Fruit fly (Drosophila melanogaster): ENCODE results near the gene spn-D.

spn-D gene

DNA sequence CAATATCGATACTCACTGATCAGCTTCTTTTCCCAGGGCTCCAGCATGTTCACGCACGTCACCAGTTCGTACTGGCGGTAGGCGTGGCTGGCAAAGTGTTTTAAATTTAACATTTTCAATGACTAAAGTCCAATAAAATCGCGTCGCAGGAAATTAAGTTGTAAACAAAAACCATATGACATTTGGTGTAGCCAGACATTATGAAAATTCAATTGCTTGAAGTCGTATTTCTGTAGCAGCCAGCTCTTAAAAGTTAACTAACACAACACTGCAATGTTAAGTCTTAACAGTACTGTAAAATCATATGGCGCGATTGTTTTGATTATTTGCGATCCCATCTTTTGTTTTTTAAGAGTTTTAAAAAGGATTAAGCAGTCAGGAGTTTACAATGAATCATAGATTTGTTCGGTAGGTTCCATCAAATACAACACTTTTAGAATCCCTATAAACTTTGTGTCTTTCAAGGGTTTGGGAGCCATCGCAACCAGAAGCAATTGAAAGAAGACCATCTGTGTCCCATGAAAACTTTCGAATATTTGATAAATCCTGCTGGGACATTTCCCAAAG is at the start of gene spn-D, which contains the start of gene CG34293 (continued):
- TF ChIP-seq CG10147 (GFP tag; optimal IDR thresholded peaks at IDR 0.05): no peak
- no peak for TF ChIP-seq Fer1 (GFP tag; optimal IDR thresholded peaks at IDR 0.05)
- TF ChIP-seq Scr (GFP tag; IDR thresholded peaks at IDR 0.05; ENCODE audit: partially characterized antibody): 0 out of 2 replicates have a peak, but pooled peaks have one; percentile 15
- TF ChIP-seq Doc2 (GFP tag; IDR thresholded peaks at IDR 0.05): no peak
- TF ChIP-seq pnt (GFP tag; optimal IDR thresholded peaks at IDR 0.05): no peak
- no peak for TF ChIP-seq NFAT (GFP tag; IDR thresholded peaks at IDR 0.05)
- TF ChIP-seq CG3847 (GFP tag; IDR thresholded peaks at IDR 0.05): no peak
- no peak for TF ChIP-seq CG33213 (GFP tag; optimal IDR thresholded peaks at IDR 0.05)
- peak; percentile 64 for TF ChIP-seq CG13287 (GFP tag; IDR thresholded peaks at IDR 0.05; ENCODE audit: partially characterized antibody)
- TF ChIP-seq dati (GFP tag; IDR thresholded peaks at IDR 0.05): no peak
- TF ChIP-seq Awh (GFP tag; IDR thresholded peaks at IDR 0.05): no peak
- peak; percentile 20 for TF ChIP-seq MESR4 (GFP tag; optimal IDR thresholded peaks at IDR 0.05)
- TF ChIP-seq CG13424 (tag; optimal IDR thresholded peaks at IDR 0.05): no peak
- peak; percentile 39 for TF ChIP-seq CG1603 (tag; optimal IDR thresholded peaks at IDR 0.05)

- TF ChIP-seq otp (GFP tag; IDR thresholded peaks at IDR 0.05): no peak
- TF ChIP-seq Nf-YA (GFP tag; IDR thresholded peaks at IDR 0.05): no peak
- TF ChIP-seq sens (GFP tag): peak; percentile 62
- no peak for TF ChIP-seq insv (GFP tag; optimal IDR thresholded peaks at IDR 0.05)
- no peak for TF ChIP-seq CG4282 (GFP tag; optimal IDR thresholded peaks at IDR 0.05)
- no peak for TF ChIP-seq CG12659 (GFP tag; optimal IDR thresholded peaks at IDR 0.05)
- TF ChIP-seq Optix (GFP tag; IDR thresholded peaks at IDR 0.05): no peak
- peak; percentile 29 for TF ChIP-seq Myb (GFP tag; optimal IDR thresholded peaks at IDR 0.05)
- peak; percentile 79 for TF ChIP-seq Doc3 (GFP tag; IDR thresholded peaks at IDR 0.05; ENCODE audit: partially characterized antibody)
- TF ChIP-seq CG8944 (GFP tag; optimal IDR thresholded peaks at IDR 0.05): no peak
- no peak for TF ChIP-seq maf-S (GFP tag; optimal IDR thresholded peaks at IDR 0.05)
- TF ChIP-seq cad (GFP tag; optimal IDR thresholded peaks at IDR 0.05): no peak
- TF ChIP-seq inv (GFP tag; IDR thresholded peaks at IDR 0.05; ENCODE audit: partially characterized antibody): peak; percentile 70
- TF ChIP-seq CG17328 (GFP tag; IDR thresholded peaks at IDR 0.05): no peak
- TF ChIP-seq MESR4 (GFP tag; optimal IDR thresholded peaks at IDR 0.05): peak; percentile 63
- no peak for TF ChIP-seq CG3163 (GFP tag; optimal IDR thresholded peaks at IDR 0.05)
- TF ChIP-seq amos (GFP tag; IDR thresholded peaks at IDR 0.05; ENCODE audit: partially characterized antibody): peak; percentile 85
- no peak for TF ChIP-seq Sry-β (GFP tag; optimal IDR thresholded peaks at IDR 0.05)
- no peak for TF ChIP-seq CG10147 (GFP tag; optimal IDR thresholded peaks at IDR 0.05)
- TF ChIP-seq da (GFP tag; optimal IDR thresholded peaks at IDR 0.05): no peak
- TF ChIP-seq CG34376 (GFP tag; optimal IDR thresholded peaks at IDR 0.05): no peak
- TF ChIP-seq MBD-R2 (GFP tag; IDR thresholded peaks at IDR 0.05): peak; percentile 97
- TF ChIP-seq Dp (GFP tag; optimal IDR thresholded peaks at IDR 0.05): peak; percentile 32
- TF ChIP-seq mam (GFP tag; optimal IDR thresholded peaks at IDR 0.05): no peak
- no peak for TF ChIP-seq oc (tag; optimal IDR thresholded peaks at IDR 0.05)
- peak; percentile 60 for TF ChIP-seq CG1832 (GFP tag; optimal IDR thresholded peaks at IDR 0.05)
- TF ChIP-seq CG6854 (GFP tag; optimal IDR thresholded peaks at IDR 0.05): no peak
- TF ChIP-seq CG3847 (GFP tag; IDR thresholded peaks at IDR 0.05): no peak
- no peak for TF ChIP-seq CG17385 (GFP tag; optimal IDR thresholded peaks at IDR 0.05)
- no peak for TF ChIP-seq Jarid2 (GFP tag; optimal IDR thresholded peaks at IDR 0.05)
- TF ChIP-seq onecut (GFP tag; IDR thresholded peaks at IDR 0.05): no peak
- peak; percentile 80 for TF ChIP-seq CG9797 (GFP tag; optimal IDR thresholded peaks at IDR 0.05)
- TF ChIP-seq Dip3 (GFP tag; optimal IDR thresholded peaks at IDR 0.05): no peak
- TF ChIP-seq CG8478 (optimal IDR thresholded peaks at IDR 0.05): no peak
- TF ChIP-seq sna (GFP tag; IDR thresholded peaks at IDR 0.05; ENCODE audit: partially characterized antibody): peak; percentile 76
- peak; percentile 90 for TF ChIP-seq bbx (GFP tag; IDR thresholded peaks at IDR 0.05; ENCODE audit: partially characterized antibody)
- no peak for TF ChIP-seq Doc2 (GFP tag; IDR thresholded peaks at IDR 0.05)
- peak; percentile 83 for TF ChIP-seq CG6791 (GFP tag; IDR thresholded peaks at IDR 0.05; ENCODE audit: partially characterized antibody)
Observed at dm6 chr3R:27116465-27117092, 48.9 kb upstream of the spn-D start, which contains the start of the genes CG6066 and CG5880. Gene CG6066, minus strand, starts transcription at chr3R:27116707. Gene CG5880, plus strand, starts transcription at chr3R:27116745.

All from whole organism, embryonic.